Worm (Caenorhabditis elegans): Measurements from ENCODE around the gene C47D12.5.

DNA sequence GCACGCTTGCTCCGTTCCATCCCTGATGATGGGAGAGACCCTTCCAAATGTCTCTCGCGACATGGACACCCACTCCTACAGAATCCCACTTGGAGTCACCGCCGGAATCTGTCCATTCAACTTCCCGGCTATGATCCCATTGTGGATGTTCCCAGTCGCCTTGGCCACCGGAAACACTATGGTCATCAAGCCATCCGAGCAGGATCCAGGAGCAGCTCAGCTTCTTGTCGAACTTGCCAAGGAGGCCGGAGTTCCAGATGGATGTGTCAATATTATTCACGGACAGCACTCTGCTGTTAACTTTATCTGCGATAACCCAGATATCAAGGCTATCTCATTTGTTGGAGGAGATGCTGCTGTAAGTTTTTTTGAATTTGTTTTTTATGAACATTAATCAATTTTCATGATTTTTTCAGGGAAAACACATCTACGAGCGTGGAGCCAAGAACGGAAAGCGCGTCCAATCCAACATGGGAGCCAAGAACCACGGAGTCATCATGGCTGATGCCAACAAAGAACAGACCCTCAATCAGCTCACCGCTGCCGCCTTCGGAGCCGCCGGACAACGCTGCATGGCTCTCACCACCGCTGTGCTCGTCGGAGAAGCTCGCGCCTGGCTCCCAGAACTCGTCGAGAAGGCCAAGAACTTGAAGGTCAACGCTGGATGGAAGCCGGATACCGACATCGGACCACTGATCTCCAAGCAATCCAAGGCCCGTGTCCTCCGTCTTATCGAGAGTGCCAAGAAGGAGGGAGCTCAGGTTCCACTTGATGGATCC lies 44.9 kb upstream of the C47D12.5 start:
- TF ChIP-seq nhr-237 (tag; optimal IDR thresholded peaks at IDR 0.05), result no peak
- TF ChIP-seq ZK546.5 (tag; optimal IDR thresholded peaks at IDR 0.05), result no peak
- TF ChIP-seq mdl-1 (tag; optimal IDR thresholded peaks at IDR 0.05), result no peak
- TF ChIP-seq fos-1 (tag; optimal IDR thresholded peaks at IDR 0.05), result no peak
- TF ChIP-seq nhr-76 (tag; optimal IDR thresholded peaks at IDR 0.05), result no peak
- TF ChIP-seq ama-1 (optimal IDR thresholded peaks at IDR 0.05), result no peak
- no peak for TF ChIP-seq aly-2 (tag; optimal IDR thresholded peaks at IDR 0.05)
- TF ChIP-seq nhr-77 (tag; optimal IDR thresholded peaks at IDR 0.05), result no peak
- no peak for TF ChIP-seq skn-1 (tag; optimal IDR thresholded peaks at IDR 0.05)
- no peak for TF ChIP-seq snpc-4 (tag; optimal IDR thresholded peaks at IDR 0.05)
- TF ChIP-seq elt-1 (tag; optimal IDR thresholded peaks at IDR 0.05), result no peak
